Fruit fly (Drosophila melanogaster) whole organism, embryonic: Measurements from ENCODE around the gene CG13138.

Experiments
- ATbp ChIP-seq: fragments of 200-800 bp; sonication (Bioruptor generic); optimal IDR thresholded peaks from 2 replicates; lab custom pipeline; 2017; ENCODE audit warnings: missing biosample characterization, mild to moderate bottlenecking, missing genetic modification characterization, missing genetic modification reagents
- Asciz ChIP-seq: fragments of 200-800 bp; sonication (Bioruptor generic); optimal IDR thresholded peaks from 2 replicates; lab custom pipeline; 2017; ENCODE audit warnings: missing biosample characterization, mild to moderate bottlenecking, missing genetic modification characterization, missing genetic modification reagents
- Atf-2 ChIP-seq: fragments of 200-800 bp; sonication (Bioruptor generic); optimal IDR thresholded peaks from 2 replicates; lab custom pipeline; 2016; ENCODE audit warnings: missing biosample characterization, missing genetic modification characterization
- Atf6 ChIP-seq: fragments of 200-800 bp; sonication (Bioruptor generic); IDR thresholded peaks from 2 replicates; pipeline ENCODE4 v1.3.6; 2022; ENCODE audit warnings: missing biosample characterization, missing genetic modification characterization
- Bdp1 ChIP-seq: fragments of 200-800 bp; sonication (Bioruptor generic); optimal IDR thresholded peaks from 3 replicates; lab custom pipeline; 2016; ENCODE audit warnings: missing biosample characterization, missing genetic modification characterization
- CG11085 ChIP-seq: fragments of 200-800 bp; sonication (Bioruptor generic); IDR thresholded peaks from 2 replicates; pipeline ENCODE4 v1.3.6; 2022; ENCODE audit warnings: missing biosample characterization, missing genetic modification characterization
- CG12659 ChIP-seq: fragments of 200-800 bp; sonication (Bioruptor generic); optimal IDR thresholded peaks from 3 replicates; lab custom pipeline; 2017; ENCODE audit warnings: mild to moderate bottlenecking, missing biosample characterization, missing genetic modification reagents, missing genetic modification characterization
- CG14710 ChIP-seq: fragments of 200-800 bp; sonication (Bioruptor generic); optimal IDR thresholded peaks from 3 replicates; lab custom pipeline; 2019; ENCODE audit warnings: missing biosample characterization, mild to moderate bottlenecking, missing genetic modification characterization, moderate library complexity
- CG1529 ChIP-seq: fragments of 200-800 bp; sonication (Bioruptor generic); optimal IDR thresholded peaks from 3 replicates; lab custom pipeline; 2018; ENCODE audit warnings: missing biosample characterization, missing genetic modification characterization
- CG1602 ChIP-seq: fragments of 200-800 bp; sonication (Bioruptor generic); optimal IDR thresholded peaks from 3 replicates; lab custom pipeline; 2016; ENCODE audit warnings: missing biosample characterization, missing genetic modification characterization
- CG16815 ChIP-seq: fragments of 200-800 bp; sonication (Bioruptor generic); optimal IDR thresholded peaks from 3 replicates; lab custom pipeline; 2017; ENCODE audit warnings: missing biosample characterization, mild to moderate bottlenecking, missing genetic modification characterization
- CG18011 ChIP-seq: fragments of 200-800 bp; sonication (Bioruptor generic); optimal IDR thresholded peaks from 2 replicates; lab custom pipeline; 2017; ENCODE audit warnings: missing biosample characterization, missing genetic modification characterization, mild to moderate bottlenecking, moderate library complexity, missing genotype
- CG18764 ChIP-seq: fragments of 200-800 bp; sonication (Bioruptor generic); optimal IDR thresholded peaks from 3 replicates; lab custom pipeline; 2016; ENCODE audit warnings: missing biosample characterization, missing genetic modification characterization
- CG31224 ChIP-seq: fragments of 200-800 bp; sonication (Bioruptor generic); IDR thresholded peaks from 2 replicates; pipeline ENCODE4 v1.3.6; 2022; ENCODE audit warnings: missing biosample characterization, missing genetic modification characterization
- CG34422 ChIP-seq: fragments of 200-800 bp; sonication (Bioruptor generic); IDR thresholded peaks from 3 replicates; pipeline ENCODE4 v1.3.6; 2022; ENCODE audit warnings: missing biosample characterization, missing genetic modification characterization
- CG3726 ChIP-seq: fragments of 200-800 bp; sonication (Bioruptor generic); IDR thresholded peaks from 3 replicates; pipeline ENCODE4, ENCODE4 v1.3.6; 2022; ENCODE audit warnings: missing biosample characterization, missing genetic modification characterization
- CG4360 ChIP-seq: fragments of 200-800 bp; sonication (Bioruptor generic); IDR thresholded peaks from 2 replicates; pipeline ENCODE4 v1.3.6; 2022; ENCODE audit warnings: missing biosample characterization, missing genetic modification characterization
- CG4424 ChIP-seq: fragments of 200-800 bp; sonication (Bioruptor generic); optimal IDR thresholded peaks from 3 replicates; lab custom pipeline; 2016; ENCODE audit warnings: missing biosample characterization, missing genetic modification characterization
- CG6765 ChIP-seq: fragments of 200-800 bp; sonication (Bioruptor generic); optimal IDR thresholded peaks from 3 replicates; lab custom pipeline; 2017; ENCODE audit warnings: missing biosample characterization, mild to moderate bottlenecking, missing genetic modification characterization
- CG9727 ChIP-seq: fragments of 200-800 bp; sonication (Bioruptor generic); optimal IDR thresholded peaks from 3 replicates; lab custom pipeline; 2017; ENCODE audit warnings: missing biosample characterization, mild to moderate bottlenecking, missing genetic modification characterization
- Doc2 ChIP-seq: fragments of 200-800 bp; sonication (Bioruptor generic); IDR thresholded peaks from 2 replicates; pipeline ENCODE4 v1.3.6; 2022; ENCODE audit warnings: missing biosample characterization, missing genetic modification characterization
- Fer2 ChIP-seq: fragments of 200-800 bp; sonication (Bioruptor generic); optimal IDR thresholded peaks from 2 replicates; lab custom pipeline; 2018; ENCODE audit warnings: missing biosample characterization, mild to moderate bottlenecking, missing genetic modification characterization, moderate library complexity
- Fer3 ChIP-seq: fragments of 200-800 bp; sonication (Bioruptor generic); optimal IDR thresholded peaks from 2 replicates; lab custom pipeline; 2018; ENCODE audit warnings: missing biosample characterization, mild to moderate bottlenecking, missing genetic modification characterization, moderate library complexity
- H2.0 ChIP-seq: fragments of 200-800 bp; sonication (Bioruptor generic); IDR thresholded peaks from 2 replicates; pipeline ENCODE4 v1.3.6; 2022; ENCODE audit warnings: missing biosample characterization, missing genetic modification characterization
- HLH3B ChIP-seq: fragments of 200-800 bp; sonication (Bioruptor generic); IDR thresholded peaks from 2 replicates; pipeline ENCODE4 v1.3.6; 2022; ENCODE audit warnings: missing biosample characterization, missing genetic modification characterization
- Hsf ChIP-seq: fragments of 200-800 bp; sonication (Bioruptor generic); optimal IDR thresholded peaks from 3 replicates; lab custom pipeline; 2016; ENCODE audit warnings: missing biosample characterization, missing genetic modification characterization
- Lim3 ChIP-seq: fragments of 200-800 bp; sonication (Bioruptor generic); IDR thresholded peaks from 2 replicates; pipeline ENCODE4 v1.3.6; 2022; ENCODE audit warnings: missing biosample characterization, missing genetic modification characterization
- Ptx1 ChIP-seq: fragments of 200-800 bp; sonication (Bioruptor generic); IDR thresholded peaks from 2 replicates; pipeline ENCODE4 v1.3.6; 2022; ENCODE audit warnings: missing biosample characterization, missing genetic modification characterization
- TFAM ChIP-seq: fragments of 200-800 bp; sonication (Bioruptor generic); optimal IDR thresholded peaks from 2 replicates; lab custom pipeline; 2017; ENCODE audit warnings: missing biosample characterization, missing genetic modification characterization, inconsistent platforms
- Xbp1 ChIP-seq: fragments of 200-800 bp; sonication (Bioruptor generic); optimal IDR thresholded peaks from 3 replicates; lab custom pipeline; 2016; ENCODE audit warnings: missing biosample characterization, mild to moderate bottlenecking, missing genetic modification characterization
- cato ChIP-seq: fragments of 200-800 bp; sonication (Bioruptor generic); optimal IDR thresholded peaks from 2 replicates; lab custom pipeline; 2016; ENCODE audit warnings: missing biosample characterization, missing genetic modification characterization, borderline replicate concordance
- croc ChIP-seq: fragments of 200-800 bp; sonication (Bioruptor generic); conservative IDR thresholded peaks from 3 replicates; pipeline ENCODE4 v1.3.6; 2022; ENCODE audit warnings: missing biosample characterization, missing genetic modification characterization
- dan ChIP-seq: fragments of 200-800 bp; sonication (Bioruptor generic); IDR thresholded peaks from 2 replicates; pipeline ENCODE4 v1.3.6; 2022; ENCODE audit warnings: missing biosample characterization, missing genetic modification characterization
- danr ChIP-seq: fragments of 200-800 bp; sonication (Bioruptor generic); IDR thresholded peaks from 2 replicates; pipeline ENCODE4 v1.3.6; 2022; ENCODE audit warnings: missing biosample characterization, missing genetic modification characterization
- ewg ChIP-seq: fragments of 200-800 bp; sonication (Bioruptor generic); optimal IDR thresholded peaks from 3 replicates; lab custom pipeline; 2017; ENCODE audit warnings: mild to moderate bottlenecking, missing biosample characterization, missing genetic modification reagents, missing genetic modification characterization
- fru ChIP-seq: fragments of >200 bp; optimal IDR thresholded peaks from 2 replicates; lab custom pipeline; 2017
- gfzf ChIP-seq: fragments of 200-800 bp; sonication (Bioruptor generic); optimal IDR thresholded peaks from 2 replicates; lab custom pipeline; 2016; ENCODE audit warnings: missing biosample characterization, mild to moderate bottlenecking, missing genetic modification characterization, moderate library complexity
- ham ChIP-seq: fragments of 200-800 bp; sonication (Bioruptor generic); IDR thresholded peaks from 2 replicates; pipeline ENCODE4 v1.3.6; 2022; ENCODE audit warnings: missing biosample characterization, missing genetic modification characterization
- her ChIP-seq: fragments of 200-800 bp; sonication (Bioruptor generic); optimal IDR thresholded peaks from 2 replicates; lab custom pipeline; 2016; ENCODE audit warnings: missing biosample characterization, missing genetic modification characterization
- jigr1 ChIP-seq: fragments of 200-800 bp; sonication (Bioruptor generic); IDR thresholded peaks from 3 replicates; pipeline ENCODE4 v1.3.6; 2022; ENCODE audit warnings: missing biosample characterization, missing genetic modification characterization
- jumu ChIP-seq: fragments of 200-800 bp; sonication (Bioruptor generic); optimal IDR thresholded peaks from 3 replicates; lab custom pipeline; 2016; ENCODE audit warnings: missing biosample characterization, missing genetic modification characterization
- lmd ChIP-seq: fragments of 200-800 bp; sonication (Bioruptor generic); IDR thresholded peaks from 2 replicates; pipeline ENCODE4 v1.3.6; 2022; ENCODE audit warnings: missing biosample characterization, missing genetic modification characterization
- lov ChIP-seq, 2 experiments: fragments of 200-800 bp in 1 of 2; fragments of >200 bp in 1 of 2; sonication (Bioruptor generic) in 1 of 2; IDR thresholded peaks in 1 of 2; optimal IDR thresholded peaks in 1 of 2; 2 replicates in 1 of 2; 3 replicates in 1 of 2; pipeline versions ENCODE4 v1.3.6 to Lab custom; 2017 to 2022; ENCODE audit warnings: missing biosample characterization in 1 of 2, missing genetic modification characterization in 1 of 2
- nmo ChIP-seq: fragments of 200-800 bp; sonication (Bioruptor generic); optimal IDR thresholded peaks from 2 replicates; lab custom pipeline; 2018; ENCODE audit warnings: missing biosample characterization, mild to moderate bottlenecking, missing genetic modification characterization, moderate library complexity
- repo ChIP-seq: fragments of 200-800 bp; sonication (Bioruptor generic); optimal IDR thresholded peaks from 2 replicates; lab custom pipeline; 2016; ENCODE audit warnings: missing biosample characterization, missing genetic modification characterization
- sens ChIP-seq: fragments of 200-800 bp; sonication (Bioruptor generic); peaks from one replicate; lab custom pipeline; 2016; ENCODE audit warnings: missing biosample characterization, missing genetic modification characterization
- shn ChIP-seq: fragments of 200-800 bp; sonication (Bioruptor generic); optimal IDR thresholded peaks from 3 replicates; lab custom pipeline; 2016; ENCODE audit warnings: missing biosample characterization, missing genetic modification characterization
- slp2 ChIP-seq: fragments of 200-800 bp; sonication (Bioruptor generic); optimal IDR thresholded peaks from 2 replicates; lab custom pipeline; 2016; ENCODE audit warnings: missing biosample characterization, missing genetic modification characterization
- tap ChIP-seq: fragments of 200-800 bp; optimal IDR thresholded peaks from 3 replicates; lab custom pipeline; 2019; ENCODE audit warnings: missing biosample characterization, mild to moderate bottlenecking, missing genetic modification characterization, moderate library complexity
- unc-4 ChIP-seq: fragments of 200-800 bp; sonication (Bioruptor generic); IDR thresholded peaks from 2 replicates; pipeline ENCODE4 v1.3.6; 2022; ENCODE audit warnings: missing biosample characterization, missing genetic modification characterization; ENCODE audit not compliant: partially characterized antibody
- unpg ChIP-seq: fragments of 200-800 bp; sonication (Bioruptor generic); optimal IDR thresholded peaks from 3 replicates; lab custom pipeline; 2018; ENCODE audit warnings: missing biosample characterization, mild to moderate bottlenecking, missing genetic modification characterization, moderate library complexity

The CG13138 gene

dm6 chr2L:10292066-10292560 lies 9.7 kb downstream of the CG13138 start, which contains the start of gene Ufd4 (continued):
- TF ChIP-seq CG6765, result peak; percentile 57
- no peak for TF ChIP-seq CG3726 (GFP tag; lab: Robert Waterston, UW)
- TF ChIP-seq Bdp1, result no peak
- TF ChIP-seq fru, result no peak
- TF ChIP-seq Atf-2, result peak; percentile 27
- no peak for TF ChIP-seq tap (tag; lab: Kevin White, UChicago)
- TF ChIP-seq CG1602, result peak; percentile 46
- peak; percentile 50 for TF ChIP-seq CG18764 (GFP tag; lab: Kevin White, UChicago)
- TF ChIP-seq CG11085, result no peak
- no peak for TF ChIP-seq unpg (GFP tag; lab: Kevin White, UChicago)
- peak; percentile 14 for TF ChIP-seq gfzf (GFP tag; lab: Kevin White, UChicago)
- TF ChIP-seq CG16815, result peak; percentile 0
- TF ChIP-seq jigr1, result no peak
- TF ChIP-seq Doc2 (GFP tag; lab: Robert Waterston, UW), result no peak
- TF ChIP-seq CG1529, result no peak
- TF ChIP-seq ATbp (GFP tag; lab: Kevin White, UChicago), result no peak
- no peak for TF ChIP-seq croc (GFP tag; lab: Robert Waterston, UW)
- peak; percentile 74 for TF ChIP-seq CG4424 (GFP tag; lab: Kevin White, UChicago)
- peak; percentile 32; the same call in 1 of the 2 replicates for TF ChIP-seq H2.0 (GFP tag; lab: Robert Waterston, UW)
- peak; percentile 66 for TF ChIP-seq CG14710 (tag; lab: Kevin White, UChicago)
- TF ChIP-seq nmo, result peak; percentile 75
- TF ChIP-seq CG9727 (GFP tag; lab: Kevin White, UChicago), result no peak
- no peak for TF ChIP-seq Asciz
- TF ChIP-seq her (GFP tag; lab: Kevin White, UChicago), result peak; percentile 40
- no peak for TF ChIP-seq Hsf (GFP tag; lab: Kevin White, UChicago)
- no peak for TF ChIP-seq cato (GFP tag; lab: Kevin White, UChicago)
- TF ChIP-seq danr (GFP tag; lab: Robert Waterston, UW), result no peak
- peak; percentile 33 for TF ChIP-seq shn
- TF ChIP-seq CG12659 (GFP tag; lab: Kevin White, UChicago), result peak; percentile 79
- peak; percentile 74; the same call in 1 of the 2 replicates for TF ChIP-seq HLH3B (GFP tag; lab: Robert Waterston, UW)
- peak; percentile 25 for TF ChIP-seq repo (GFP tag; lab: Kevin White, UChicago)
- no peak for TF ChIP-seq Fer2 (tag; lab: Kevin White, UChicago)
- TF ChIP-seq Atf6 (GFP tag; lab: Robert Waterston, UW), result peak; percentile 78
- TF ChIP-seq lmd (GFP tag; lab: Robert Waterston, UW), result no peak
- peak; percentile 45 for TF ChIP-seq slp2
- no peak for TF ChIP-seq Ptx1
- peak; percentile 36 for TF ChIP-seq jumu
- no peak for TF ChIP-seq CG34422 (GFP tag; lab: Robert Waterston, UW)
- peak; percentile 52; the same call in 1 of the 2 replicates for TF ChIP-seq CG4360 (GFP tag; lab: Robert Waterston, UW)
- no peak for TF ChIP-seq TFAM
- TF ChIP-seq unc-4 (GFP tag; lab: Robert Waterston, UW), result no peak; the same call in 1 of the 2 replicates
- no peak for TF ChIP-seq Fer3 (tag; lab: Kevin White, UChicago)
- TF ChIP-seq Xbp1 (GFP tag; lab: Kevin White, UChicago), result peak; percentile 76
- TF ChIP-seq CG18011 (GFP tag; lab: Kevin White, UChicago), result peak; percentile 19
- TF ChIP-seq CG31224 (GFP tag; lab: Robert Waterston, UW), result no peak
- no peak for TF ChIP-seq ham (GFP tag; lab: Robert Waterston, UW)
- no peak for TF ChIP-seq ewg (GFP tag; lab: Kevin White, UChicago)
- TF ChIP-seq Lim3, result no peak
- no peak for TF ChIP-seq lov (optimal IDR thresholded peaks at IDR 0.05; lab: Kevin White, UChicago)
- no peak; the same call in 2 of the 3 replicates for TF ChIP-seq lov (GFP tag; IDR thresholded peaks at IDR 0.05; lab: Robert Waterston, UW)
- peak; percentile 93 for TF ChIP-seq sens
- no peak for TF ChIP-seq dan (GFP tag; lab: Robert Waterston, UW)
